Fruit fly (Drosophila melanogaster) whole organism, pupa: Measurements from ENCODE around the gene bi.

Experiments
- CG10348 ChIP-seq: fragments of 200-800 bp; sonication (Bioruptor generic); IDR thresholded peaks from 2 replicates; pipeline ENCODE4 v1.3.6; 2022; ENCODE audit warnings: missing biosample characterization, missing genetic modification characterization
- CG12605 ChIP-seq: fragments of 200-800 bp; sonication (Bioruptor generic); IDR thresholded peaks from 2 replicates; pipeline ENCODE4 v1.3.6; 2022; ENCODE audit warnings: missing biosample characterization, missing genetic modification characterization
- CG13204 ChIP-seq: fragments of 200-800 bp; sonication (Bioruptor generic); optimal IDR thresholded peaks from 2 replicates; lab custom pipeline; 2018; ENCODE audit warnings: missing biosample characterization, mild to moderate bottlenecking, missing genetic modification characterization, moderate library complexity
- CG14655 ChIP-seq: fragments of 200-800 bp; sonication (Bioruptor generic); optimal IDR thresholded peaks from 3 replicates; lab custom pipeline; 2017; ENCODE audit warnings: mild to moderate bottlenecking, missing biosample characterization, missing genetic modification reagents, missing genetic modification characterization
- CG15710 ChIP-seq: fragments of 200-800 bp; sonication (Bioruptor generic); optimal IDR thresholded peaks from 2 replicates; lab custom pipeline; 2018; ENCODE audit warnings: missing biosample characterization, mild to moderate bottlenecking, missing genetic modification characterization, moderate library complexity
- CG17806 ChIP-seq: fragments of 200-800 bp; sonication (Bioruptor generic); optimal IDR thresholded peaks from 2 replicates; lab custom pipeline; 2018; ENCODE audit warnings: missing biosample characterization, mild to moderate bottlenecking, missing genetic modification characterization, moderate library complexity
- CG32121 ChIP-seq: fragments of 200-800 bp; sonication (Bioruptor generic); IDR thresholded peaks from 2 replicates; pipeline ENCODE4 v1.3.6; 2022; ENCODE audit warnings: missing biosample characterization, missing genetic modification characterization
- CG34367 ChIP-seq: fragments of 200-800 bp; sonication (Bioruptor generic); optimal IDR thresholded peaks from 2 replicates; lab custom pipeline; 2018; ENCODE audit warnings: missing biosample characterization, mild to moderate bottlenecking, missing genetic modification characterization
- CG4496 ChIP-seq: fragments of 200-800 bp; sonication (Bioruptor generic); IDR thresholded peaks from 3 replicates; pipeline ENCODE4 v1.3.6; 2022; ENCODE audit warnings: missing biosample characterization, missing genetic modification characterization
- CG8159 ChIP-seq: fragments of 200-800 bp; sonication (Bioruptor generic); optimal IDR thresholded peaks from 3 replicates; lab custom pipeline; 2018; ENCODE audit warnings: missing biosample characterization, mild to moderate bottlenecking, missing genetic modification characterization, moderate library complexity
- CG8301 ChIP-seq: fragments of 200-800 bp; sonication (Bioruptor generic); optimal IDR thresholded peaks from 2 replicates; lab custom pipeline; 2018; ENCODE audit warnings: missing biosample characterization, mild to moderate bottlenecking, missing genetic modification characterization
- CG9948 ChIP-seq: fragments of 200-800 bp; sonication (Bioruptor generic); optimal IDR thresholded peaks from 2 replicates; lab custom pipeline; 2018; ENCODE audit warnings: missing biosample characterization, mild to moderate bottlenecking, missing genetic modification characterization, moderate library complexity
- D1 ChIP-seq: fragments of 200-800 bp; sonication (Bioruptor generic); optimal IDR thresholded peaks from 2 replicates; lab custom pipeline; 2018; ENCODE audit warnings: missing biosample characterization, mild to moderate bottlenecking, missing genetic modification characterization, moderate library complexity
- EcR ChIP-seq: fragments of 200-800 bp; sonication (Bioruptor generic); optimal IDR thresholded peaks from 3 replicates; lab custom pipeline; 2019; ENCODE audit warnings: missing biosample characterization, missing genetic modification characterization, mild to moderate bottlenecking, moderate library complexity, missing genetic modification reagents
- Ets98B ChIP-seq: fragments of 200-800 bp; sonication (Bioruptor generic); IDR thresholded peaks from 2 replicates; pipeline ENCODE4 v1.3.6; 2022; ENCODE audit warnings: missing biosample characterization, missing genetic modification characterization
- Pif1A ChIP-seq: fragments of 200-800 bp; sonication (Bioruptor generic); optimal IDR thresholded peaks from 3 replicates; lab custom pipeline; 2016; ENCODE audit warnings: missing biosample characterization, missing genetic modification characterization
- Pif1B ChIP-seq: fragments of 200-800 bp; sonication (Bioruptor generic); optimal IDR thresholded peaks from 3 replicates; lab custom pipeline; 2016; ENCODE audit warnings: missing biosample characterization, missing genetic modification characterization
- Snoo ChIP-seq: fragments of 200-800 bp; sonication (Bioruptor generic); optimal IDR thresholded peaks from 3 replicates; lab custom pipeline; 2017; ENCODE audit warnings: missing biosample characterization, mild to moderate bottlenecking, missing genetic modification characterization, inconsistent platforms
- fd96Ca ChIP-seq: fragments of 200-800 bp; sonication (Bioruptor generic); IDR thresholded peaks from 3 replicates; pipeline ENCODE4 v1.3.6; 2022; ENCODE audit warnings: missing biosample characterization, missing genetic modification characterization
- gl ChIP-seq: fragments of 200-800 bp; sonication (Bioruptor generic); optimal IDR thresholded peaks from 2 replicates; lab custom pipeline; 2018; ENCODE audit warnings: missing biosample characterization, mild to moderate bottlenecking, missing genetic modification characterization
- rn ChIP-seq: fragments of 200-800 bp; sonication (Bioruptor generic); IDR thresholded peaks from 2 replicates; pipeline ENCODE4 v1.3.6; 2022; ENCODE audit warnings: missing biosample characterization, missing genetic modification characterization

Gene bi

dm6 chrX:4444810-4445209 lies 32.2 kb downstream of the bi start:
- TF ChIP-seq CG12605 (GFP tag; lab: Robert Waterston, UW), result no peak
- TF ChIP-seq EcR (GFP tag; lab: Kevin White, UChicago), result no peak
- TF ChIP-seq D1 (tag; lab: Kevin White, UChicago), result no peak
- TF ChIP-seq CG4496, result 0 out of 3 replicates have a peak, but pooled peaks have one; percentile 43
- no peak for TF ChIP-seq CG15710 (tag; lab: Kevin White, UChicago)
- no peak for TF ChIP-seq Pif1B (GFP tag; lab: Kevin White, UChicago)
- TF ChIP-seq fd96Ca (GFP tag; lab: Robert Waterston, UW), result 0 out of 3 replicates have a peak, but pooled peaks have one; percentile 26
- TF ChIP-seq Pif1A (GFP tag; lab: Kevin White, UChicago), result no peak
- TF ChIP-seq CG8301 (tag; lab: Kevin White, UChicago), result no peak
- TF ChIP-seq CG8159, result no peak
- peak; percentile 34 for TF ChIP-seq Snoo (tag; lab: Kevin White, UChicago)
- TF ChIP-seq rn (GFP tag; lab: Robert Waterston, UW), result 0 out of 2 replicates have a peak, but pooled peaks have one; percentile 43
- TF ChIP-seq gl, result no peak
- 0 out of 2 replicates have a peak, but pooled peaks have one; percentile 17 for TF ChIP-seq CG32121 (GFP tag; lab: Robert Waterston, UW)
- no peak for TF ChIP-seq CG17806 (tag; lab: Kevin White, UChicago)
- no peak for TF ChIP-seq CG9948
- TF ChIP-seq Ets98B, result 0 out of 2 replicates have a peak, but pooled peaks have one; percentile 13
- no peak for TF ChIP-seq CG13204 (GFP tag; lab: Kevin White, UChicago)
- TF ChIP-seq CG10348 (GFP tag; lab: Robert Waterston, UW), result no peak
- TF ChIP-seq CG14655 (GFP tag; lab: Kevin White, UChicago), result peak; percentile 5
- TF ChIP-seq CG34367, result no peak

- 0 out of 3 replicates have a peak, but pooled peaks have one; percentile 37 for TF ChIP-seq CG4496
- TF ChIP-seq CG32121 (GFP tag; lab: Robert Waterston, UW), result no peak
- TF ChIP-seq EcR (GFP tag; lab: Kevin White, UChicago), result no peak
- TF ChIP-seq CG13204 (GFP tag; lab: Kevin White, UChicago), result no peak
- TF ChIP-seq fd96Ca (GFP tag; lab: Robert Waterston, UW), result peak; percentile 36; the same call in 1 of the 3 replicates
- TF ChIP-seq, all 21 proteins: peak for 2
Observed at dm6 chrX:4446009-4446408, 33.4 kb downstream of the bi start.

- TF ChIP-seq CG8301 (tag; lab: Kevin White, UChicago) (no peak), gl (no peak), rn (GFP tag; lab: Robert Waterston, UW) (no peak), CG34367 (no peak), CG15710 (tag; lab: Kevin White, UChicago) (no peak), Pif1B (GFP tag; lab: Kevin White, UChicago) (no peak), Snoo (tag; lab: Kevin White, UChicago) (no peak), D1 (tag; lab: Kevin White, UChicago) (no peak), CG13204 (GFP tag; lab: Kevin White, UChicago) (no peak), CG14655 (GFP tag; lab: Kevin White, UChicago) (no peak), CG4496 (no peak), CG32121 (GFP tag; lab: Robert Waterston, UW) (no peak), CG12605 (GFP tag; lab: Robert Waterston, UW) (no peak), CG9948 (no peak), CG17806 (tag; lab: Kevin White, UChicago) (no peak)
- TF ChIP-seq, all 21 proteins: peak for 0
Observed at dm6 chrX:4447584-4447983, 34.9 kb downstream of the bi start.

DNA sequence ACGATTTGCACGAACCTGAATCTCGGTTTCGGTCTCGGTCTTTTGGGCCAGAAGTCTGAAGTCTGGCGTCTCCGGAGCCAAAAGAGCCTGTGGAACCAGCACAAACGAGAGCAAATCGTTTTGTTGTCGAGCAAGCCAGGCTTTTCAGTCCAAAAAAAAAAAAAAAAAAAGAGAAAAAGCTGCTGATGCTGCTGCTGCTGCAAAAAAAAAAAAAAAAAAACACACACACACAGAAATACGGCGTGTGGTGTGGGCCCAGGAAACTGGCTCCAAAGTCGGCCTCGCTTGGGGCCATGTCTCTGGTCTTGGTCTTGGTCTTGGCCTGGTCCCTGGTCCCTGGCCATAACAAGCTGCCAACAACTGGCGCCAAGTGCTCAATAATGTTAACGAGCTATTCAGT lies 36.0 kb downstream of the bi start:
- TF ChIP-seq CG8159 (no peak), CG14655 (GFP tag; lab: Kevin White, UChicago) (peak; percentile 4), D1 (tag; lab: Kevin White, UChicago) (no peak), CG13204 (GFP tag; lab: Kevin White, UChicago) (no peak), CG15710 (tag; lab: Kevin White, UChicago) (no peak), CG34367 (no peak), EcR (GFP tag; lab: Kevin White, UChicago) (no peak), Snoo (tag; lab: Kevin White, UChicago) (no peak), CG8301 (tag; lab: Kevin White, UChicago) (no peak), Ets98B (peak; percentile 25; the same call in 1 of the 2 replicates), Pif1B (GFP tag; lab: Kevin White, UChicago) (peak; percentile 24), fd96Ca (GFP tag; lab: Robert Waterston, UW) (peak; percentile 58; the same call in 2 of the 3 replicates), gl (no peak), Pif1A (GFP tag; lab: Kevin White, UChicago) (peak; percentile 52), CG12605 (GFP tag; lab: Robert Waterston, UW) (peak; percentile 78), CG4496 (peak; percentile 74)

DNA sequence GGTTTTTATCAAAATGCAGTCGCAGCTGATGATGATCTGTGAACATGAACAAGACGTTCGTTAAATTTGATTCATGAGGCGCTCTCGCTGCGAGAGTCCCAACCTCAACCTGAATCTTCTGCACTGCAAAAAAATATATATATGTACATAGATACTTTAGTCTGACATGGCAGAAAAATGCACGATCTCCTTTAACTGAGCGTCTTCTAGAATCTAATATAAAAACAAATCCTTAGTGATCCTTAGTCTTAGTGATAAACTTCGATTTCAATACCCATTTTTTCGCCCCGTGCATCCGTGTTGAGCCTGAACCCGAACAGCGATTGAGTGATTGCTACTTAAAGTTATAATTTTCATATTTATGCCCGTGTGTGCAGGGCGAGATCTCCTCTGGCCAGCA lies 36.9 kb downstream of the bi start:
- peak; percentile 74 for TF ChIP-seq Pif1B (GFP tag; lab: Kevin White, UChicago)
- TF ChIP-seq Pif1A (GFP tag; lab: Kevin White, UChicago), result peak; percentile 74
- TF ChIP-seq Ets98B, result peak; percentile 52
- no peak for TF ChIP-seq rn (GFP tag; lab: Robert Waterston, UW)
- peak; percentile 55 for TF ChIP-seq CG8301 (tag; lab: Kevin White, UChicago)
- TF ChIP-seq D1 (tag; lab: Kevin White, UChicago), result no peak
- TF ChIP-seq CG17806 (tag; lab: Kevin White, UChicago), result peak; percentile 69
- TF ChIP-seq fd96Ca (GFP tag; lab: Robert Waterston, UW), result peak; percentile 55; the same call in 1 of the 3 replicates
- peak; percentile 77 for TF ChIP-seq Snoo (tag; lab: Kevin White, UChicago)
- TF ChIP-seq CG15710 (tag; lab: Kevin White, UChicago), result peak; percentile 69
- peak; percentile 22 for TF ChIP-seq gl
- no peak for TF ChIP-seq CG10348 (GFP tag; lab: Robert Waterston, UW)
- TF ChIP-seq CG8159, result peak; percentile 74
- peak; percentile 65; the same call in 2 of the 3 replicates for TF ChIP-seq CG4496
- peak; percentile 64 for TF ChIP-seq CG9948
- no peak for TF ChIP-seq EcR (GFP tag; lab: Kevin White, UChicago)
- TF ChIP-seq CG12605 (GFP tag; lab: Robert Waterston, UW), result no peak
- TF ChIP-seq CG13204 (GFP tag; lab: Kevin White, UChicago), result no peak
- peak; percentile 53 for TF ChIP-seq CG34367
- TF ChIP-seq CG14655 (GFP tag; lab: Kevin White, UChicago), result peak; percentile 61
